Worm (Caenorhabditis elegans): ENCODE results near the gene ule-2.

- TF ChIP-seq flt-1 (GFP tag; IDR thresholded peaks at IDR 0.05), result no peak
- no peak for TF ChIP-seq aly-1 (tag; optimal IDR thresholded peaks at IDR 0.05)
- no peak for TF ChIP-seq ceh-36 (tag; optimal IDR thresholded peaks at IDR 0.05)
- TF ChIP-seq hmbx-1 (tag; optimal IDR thresholded peaks at IDR 0.05), result no peak
- TF ChIP-seq ama-1 (optimal IDR thresholded peaks at IDR 0.05), result no peak
- no peak for TF ChIP-seq ceh-13 (GFP tag; optimal IDR thresholded peaks at IDR 0.05)
- no peak for TF ChIP-seq scrt-1 (GFP tag; IDR thresholded peaks at IDR 0.05)
Observed at ce11 chrIV:14637413-14637812, 2.5 kb downstream of the ule-2 start, which contains the start of gene srlf-27.
